Worm (Caenorhabditis elegans) whole organism, young adult: ENCODE measurements around the gene C28C12.11.

Experiments
- F37B4.10 ChIP-seq: fragments of 200-800 bp; sonication (Bioruptor generic); IDR thresholded peaks from 2 replicates; pipeline ENCODE4 v1.3.6; 2022; ENCODE audit warnings: missing genetic modification characterization, missing compliant biosample characterization
- Y95B8A.8 ChIP-seq: fragments of 200-800 bp; sonication (Bioruptor generic); IDR thresholded peaks from 2 replicates; pipeline ENCODE4 v1.3.6; 2022; ENCODE audit warnings: missing genetic modification reagents, missing genetic modification characterization, missing compliant biosample characterization
- bed-2 ChIP-seq: fragments of 200-800 bp; sonication (Bioruptor generic); IDR thresholded peaks from 2 replicates; pipeline ENCODE4 v1.3.6; 2022; ENCODE audit warnings: missing genetic modification reagents, missing genetic modification characterization, missing compliant biosample characterization
- fkh-3 ChIP-seq: sonication (generic microtip); optimal IDR thresholded peaks from 2 replicates; lab custom pipeline; 2016; ENCODE audit warnings: mild to moderate bottlenecking, missing genetic modification characterization, missing compliant biosample characterization
- hsf-1 ChIP-seq: fragments of 200-800 bp; sonication (Bioruptor generic); IDR thresholded peaks from 2 replicates; pipeline ENCODE4 v1.3.6; 2022; ENCODE audit warnings: missing genetic modification reagents, missing genetic modification characterization, missing compliant biosample characterization
- lin-35 ChIP-seq, 3 experiments: fragments of 150-350 bp in 2 of 3; sonication (generic microtip) in 1 of 3; optimal IDR thresholded peaks; 2 replicates each; lab custom pipeline; 2014 to 2018; ENCODE audit warnings: missing biosample characterization in 3 of 3, missing genetic modification characterization in 3 of 3, missing genetic modification reagents in 3 of 3
- mel-28 ChIP-seq: sonication (generic microtip); optimal IDR thresholded peaks from 2 replicates; lab custom pipeline; 2016; ENCODE audit warnings: borderline replicate concordance, mild to moderate bottlenecking, missing genetic modification characterization, missing compliant biosample characterization
- pha-4 ChIP-seq: fragments of 150-350 bp; sonication (generic microtip); optimal IDR thresholded peaks from 2 replicates; lab custom pipeline; 2014; ENCODE audit warnings: missing biosample characterization, missing genetic modification reagents, missing genetic modification characterization

- TF ChIP-seq hsf-1 = peak; percentile 87
- no peak for TF ChIP-seq pha-4 (tag; lab: Kevin White, UChicago)
- no peak for TF ChIP-seq mel-28
- peak in 1 of 3 experiments; percentile 20 for TF ChIP-seq lin-35 (GFP tag; optimal IDR thresholded peaks at IDR 0.05; lab: Kevin White, UChicago)
- TF ChIP-seq F37B4.10 (GFP tag; lab: Robert Waterston, UW) = 0 out of 2 replicates have a peak, but pooled peaks have one; percentile 18
- TF ChIP-seq Y95B8A.8 (GFP tag; lab: Robert Waterston, UW) = peak; percentile 70; the same call in 1 of the 2 replicates
- TF ChIP-seq fkh-3 (tag; lab: Kevin White, UChicago) = peak; percentile 59
- no peak for TF ChIP-seq bed-2 (GFP tag; lab: Robert Waterston, UW)
Observed at ce11 chrIV:8428492-8428891, 45.4 kb upstream of the C28C12.11 start.
